Worm (Caenorhabditis elegans) whole organism, young adult: ENCODE data around the gene epg-3.

Source experiments
- B0019.2 ChIP-seq: fragments of 200-800 bp; sonication (Bioruptor generic); conservative IDR thresholded peaks from 2 replicates; pipeline ENCODE4 v1.3.6; 2022; ENCODE audit warnings: missing genetic modification reagents, missing genetic modification characterization, missing compliant biosample characterization
- B0261.1 ChIP-seq: sonication (generic microtip); optimal IDR thresholded peaks from 2 replicates; lab custom pipeline; 2016; ENCODE audit warnings: mild to moderate bottlenecking, missing genetic modification characterization, moderate library complexity, missing compliant biosample characterization
- C06A6.2 ChIP-seq: fragments of 200-800 bp; sonication (Bioruptor generic); conservative IDR thresholded peaks from 2 replicates; pipeline ENCODE4 v1.3.6; 2022; ENCODE audit warnings: missing genetic modification characterization, missing compliant biosample characterization
- D2030.7 ChIP-seq: fragments of 200-800 bp; sonication (Bioruptor generic); IDR thresholded peaks from 2 replicates; pipeline ENCODE4 v1.3.6; 2022; ENCODE audit warnings: missing genetic modification reagents, missing genetic modification characterization, missing compliant biosample characterization
- F23B12.7 ChIP-seq: sonication (generic microtip); optimal IDR thresholded peaks from 2 replicates; lab custom pipeline; 2017; ENCODE audit warnings: missing genetic modification characterization, mild to moderate bottlenecking, missing compliant biosample characterization, antibody characterized with exemption, moderate library complexity; ENCODE audit not compliant: insufficient read depth
- F37B4.10 ChIP-seq: fragments of 200-800 bp; sonication (Bioruptor generic); IDR thresholded peaks from 2 replicates; pipeline ENCODE4 v1.3.6; 2022; ENCODE audit warnings: missing genetic modification characterization, missing compliant biosample characterization
- F55B11.4 ChIP-seq: sonication (generic microtip); optimal IDR thresholded peaks from 2 replicates; lab custom pipeline; 2016; ENCODE audit warnings: missing compliant biosample characterization, missing genetic modification characterization, borderline replicate concordance; ENCODE audit not compliant: insufficient read depth
- F57A8.1 ChIP-seq: fragments of 200-800 bp; sonication (Bioruptor generic); optimal IDR thresholded peaks from 2 replicates; lab custom pipeline; 2018; ENCODE audit warnings: mild to moderate bottlenecking, missing genetic modification characterization, moderate library complexity, missing compliant biosample characterization
- T26A5.8 ChIP-seq: sonication (generic microtip); optimal IDR thresholded peaks from 2 replicates; lab custom pipeline; 2016; ENCODE audit warnings: missing genetic modification characterization, missing compliant biosample characterization
- Y53G8AR.9 ChIP-seq: fragments of 200-800 bp; sonication (Bioruptor generic); conservative IDR thresholded peaks from 2 replicates; pipeline ENCODE4 v1.3.6; 2022; ENCODE audit warnings: missing genetic modification reagents, missing genetic modification characterization, missing compliant biosample characterization
- Y56A3A.18 ChIP-seq: fragments of 200-800 bp; sonication (Bioruptor generic); IDR thresholded peaks from 2 replicates; pipeline ENCODE4 v1.3.6; 2022; ENCODE audit warnings: missing genetic modification reagents, missing genetic modification characterization, missing compliant biosample characterization
- Y95B8A.8 ChIP-seq: fragments of 200-800 bp; sonication (Bioruptor generic); IDR thresholded peaks from 2 replicates; pipeline ENCODE4 v1.3.6; 2022; ENCODE audit warnings: missing genetic modification reagents, missing genetic modification characterization, missing compliant biosample characterization
- ama-1 ChIP-seq, 3 experiments: fragments of 150-350 bp in 1 of 3; sonication (generic microtip) in 2 of 3; optimal IDR thresholded peaks; 2 replicates each; lab custom pipeline; 2014 to 2018; ENCODE audit warnings: missing biosample characterization in 2 of 3, missing genetic modification characterization in 2 of 3, missing genetic modification reagents in 2 of 3
- attf-5 ChIP-seq: fragments of 200-800 bp; sonication (Bioruptor generic); optimal IDR thresholded peaks from 2 replicates; lab custom pipeline; 2018; ENCODE audit warnings: mild to moderate bottlenecking, missing genetic modification characterization, missing compliant biosample characterization
- attf-6 ChIP-seq: fragments of 200-800 bp; sonication (Bioruptor generic); IDR thresholded peaks from 2 replicates; pipeline ENCODE4 v1.3.6; 2022; ENCODE audit warnings: missing genetic modification reagents, missing genetic modification characterization, missing compliant biosample characterization
- bed-2 ChIP-seq: fragments of 200-800 bp; sonication (Bioruptor generic); IDR thresholded peaks from 2 replicates; pipeline ENCODE4 v1.3.6; 2022; ENCODE audit warnings: missing genetic modification reagents, missing genetic modification characterization, missing compliant biosample characterization
- cebp-1 ChIP-seq, 2 experiments: fragments of 200-800 bp in 1 of 2; sonication (Bioruptor generic) in 1 of 2; sonication (generic microtip) in 1 of 2; IDR thresholded peaks in 1 of 2; optimal IDR thresholded peaks in 1 of 2; 2 replicates each; pipeline versions ENCODE4 v1.3.6 to Lab custom; 2017 to 2022; ENCODE audit warnings: missing compliant biosample characterization in 2 of 2, missing genetic modification characterization in 2 of 2, mild to moderate bottlenecking in 1 of 2, missing genetic modification reagents in 1 of 2, moderate library complexity in 1 of 2
- cebp-2 ChIP-seq: fragments of 200-800 bp; sonication (Bioruptor generic); IDR thresholded peaks from 2 replicates; pipeline ENCODE4 v1.3.6; 2022; ENCODE audit warnings: missing genetic modification characterization, missing compliant biosample characterization
- ceh-40 ChIP-seq: fragments of 200-800 bp; sonication (Bioruptor generic); IDR thresholded peaks from 2 replicates; pipeline ENCODE4 v1.3.6; 2022; ENCODE audit warnings: missing genetic modification characterization, missing compliant biosample characterization
- ceh-91 ChIP-seq: fragments of 200-800 bp; sonication (Bioruptor generic); IDR thresholded peaks from 2 replicates; pipeline ENCODE4 v1.3.6; 2022; ENCODE audit warnings: missing genetic modification reagents, missing genetic modification characterization, missing compliant biosample characterization
- chd-7 ChIP-seq: sonication (generic microtip); optimal IDR thresholded peaks from 2 replicates; lab custom pipeline; 2016; ENCODE audit warnings: mild to moderate bottlenecking, missing genetic modification characterization, moderate library complexity, missing compliant biosample characterization
- dpff-1 ChIP-seq: sonication (generic microtip); optimal IDR thresholded peaks from 2 replicates; lab custom pipeline; 2017; ENCODE audit warnings: mild to moderate bottlenecking, missing genetic modification characterization, missing compliant biosample characterization
- dpl-1 ChIP-seq: fragments of 150-350 bp; optimal IDR thresholded peaks from 2 replicates; lab custom pipeline; 2014; ENCODE audit warnings: missing biosample characterization, missing genetic modification reagents, missing genetic modification characterization
- egl-44 ChIP-seq: fragments of 200-800 bp; sonication (Bioruptor generic); IDR thresholded peaks from 2 replicates; pipeline ENCODE4 v1.3.6; 2022; ENCODE audit warnings: missing genetic modification reagents, missing genetic modification characterization, missing compliant biosample characterization
- ets-4 ChIP-seq: fragments of 200-800 bp; sonication (Bioruptor generic); optimal IDR thresholded peaks from 2 replicates; lab custom pipeline; 2018; ENCODE audit warnings: mild to moderate bottlenecking, missing genetic modification characterization, missing compliant biosample characterization
- hlh-12 ChIP-seq: sonication (generic microtip); optimal IDR thresholded peaks from 2 replicates; lab custom pipeline; 2016; ENCODE audit warnings: missing genetic modification characterization, missing compliant biosample characterization
- hlh-26 ChIP-seq: fragments of 200-800 bp; sonication (Bioruptor generic); conservative IDR thresholded peaks from 2 replicates; pipeline ENCODE4 v1.3.6; 2022; ENCODE audit warnings: missing genetic modification reagents, missing genetic modification characterization, missing compliant biosample characterization
- lag-1 ChIP-seq: fragments of 200-800 bp; sonication (Bioruptor generic); IDR thresholded peaks from 2 replicates; pipeline ENCODE4 v1.3.6; 2022; ENCODE audit warnings: missing genetic modification reagents, missing genetic modification characterization, missing compliant biosample characterization
- lin-26 ChIP-seq: fragments of 200-800 bp; sonication (Bioruptor generic); IDR thresholded peaks from 2 replicates; pipeline ENCODE4 v1.3.6; 2022; ENCODE audit warnings: missing genetic modification reagents, missing genetic modification characterization, missing compliant biosample characterization
- lin-54 ChIP-seq: fragments of 200-800 bp; sonication (Bioruptor generic); optimal IDR thresholded peaks from 2 replicates; lab custom pipeline; 2018; ENCODE audit warnings: mild to moderate bottlenecking, missing genetic modification characterization, missing compliant biosample characterization
- madf-3 ChIP-seq: fragments of 200-800 bp; sonication (Bioruptor generic); IDR thresholded peaks from 2 replicates; pipeline ENCODE4 v1.3.6; 2022; ENCODE audit warnings: missing genetic modification reagents, missing genetic modification characterization, missing compliant biosample characterization
- madf-8 ChIP-seq: fragments of 200-800 bp; sonication (Bioruptor generic); conservative IDR thresholded peaks from 2 replicates; pipeline ENCODE4 v1.3.6; 2022; ENCODE audit warnings: missing genetic modification reagents, missing genetic modification characterization, missing compliant biosample characterization
- nfya-1 ChIP-seq: sonication (generic microtip); optimal IDR thresholded peaks from 2 replicates; lab custom pipeline; 2017; ENCODE audit warnings: antibody characterized with exemption, missing compliant biosample characterization, missing genetic modification characterization, borderline replicate concordance; ENCODE audit not compliant: insufficient read depth
- nfyb-1 ChIP-seq: fragments of 200-800 bp; sonication (Bioruptor generic); IDR thresholded peaks from 2 replicates; pipeline ENCODE4 v1.3.6; 2022; ENCODE audit warnings: missing genetic modification reagents, missing genetic modification characterization, missing compliant biosample characterization
- nhr-120 ChIP-seq: fragments of 200-800 bp; sonication (Bioruptor generic); IDR thresholded peaks from 2 replicates; pipeline ENCODE4 v1.3.6; 2022; ENCODE audit warnings: missing genetic modification characterization, missing compliant biosample characterization
- pbrm-1 ChIP-seq: fragments of 200-800 bp; sonication (Bioruptor generic); IDR thresholded peaks from 2 replicates; pipeline ENCODE4 v1.3.6; 2022; ENCODE audit warnings: missing genetic modification reagents, missing genetic modification characterization, missing compliant biosample characterization
- repo-1 ChIP-seq: sonication (generic microtip); optimal IDR thresholded peaks from 2 replicates; lab custom pipeline; 2017; ENCODE audit warnings: mild to moderate bottlenecking, missing genetic modification characterization, missing compliant biosample characterization
- sdz-38 ChIP-seq: sonication (generic microtip); optimal IDR thresholded peaks from 2 replicates; lab custom pipeline; 2016; ENCODE audit warnings: missing genotype, missing genetic modification characterization, missing compliant biosample characterization
- sea-2 ChIP-seq: fragments of 200-800 bp; sonication (Bioruptor generic); IDR thresholded peaks from 2 replicates; pipeline ENCODE4 v1.3.6; 2022; ENCODE audit warnings: missing genetic modification characterization, missing compliant biosample characterization
- snpc-1.3 ChIP-seq: sonication (generic microtip); optimal IDR thresholded peaks from 2 replicates; lab custom pipeline; 2017; ENCODE audit warnings: missing genetic modification characterization, mild to moderate bottlenecking, missing compliant biosample characterization, antibody characterized with exemption, moderate library complexity, missing genotype, missing genetic modification reagents; ENCODE audit not compliant: insufficient read depth
- snpc-3.4 ChIP-seq: sonication (generic microtip); optimal IDR thresholded peaks from 2 replicates; lab custom pipeline; 2017; ENCODE audit warnings: missing genetic modification characterization, mild to moderate bottlenecking, missing compliant biosample characterization, antibody characterized with exemption, moderate library complexity, missing genotype, missing genetic modification reagents
- tbx-9 ChIP-seq: sonication (generic microtip); optimal IDR thresholded peaks from 2 replicates; lab custom pipeline; 2016; ENCODE audit warnings: borderline replicate concordance, missing genetic modification characterization, inconsistent platforms, missing compliant biosample characterization
- unc-130 ChIP-seq: sonication (generic microtip); optimal IDR thresholded peaks from 2 replicates; lab custom pipeline; 2016; ENCODE audit warnings: missing genetic modification reagents, missing genetic modification characterization, missing compliant biosample characterization
- unc-62 ChIP-seq: fragments of 150-350 bp; optimal IDR thresholded peaks from 2 replicates; lab custom pipeline; 2014; ENCODE audit warnings: missing biosample characterization, missing genetic modification reagents, missing genetic modification characterization
- ztf-26 ChIP-seq: sonication (generic microtip); optimal IDR thresholded peaks from 2 replicates; lab custom pipeline; 2017; ENCODE audit warnings: missing genetic modification characterization, missing compliant biosample characterization
- ztf-28 ChIP-seq: fragments of 200-800 bp; sonication (Bioruptor generic); IDR thresholded peaks from 2 replicates; pipeline ENCODE4 v1.3.6; 2022; ENCODE audit warnings: missing genetic modification reagents, missing genetic modification characterization, missing compliant biosample characterization

Gene epg-3

DNA sequence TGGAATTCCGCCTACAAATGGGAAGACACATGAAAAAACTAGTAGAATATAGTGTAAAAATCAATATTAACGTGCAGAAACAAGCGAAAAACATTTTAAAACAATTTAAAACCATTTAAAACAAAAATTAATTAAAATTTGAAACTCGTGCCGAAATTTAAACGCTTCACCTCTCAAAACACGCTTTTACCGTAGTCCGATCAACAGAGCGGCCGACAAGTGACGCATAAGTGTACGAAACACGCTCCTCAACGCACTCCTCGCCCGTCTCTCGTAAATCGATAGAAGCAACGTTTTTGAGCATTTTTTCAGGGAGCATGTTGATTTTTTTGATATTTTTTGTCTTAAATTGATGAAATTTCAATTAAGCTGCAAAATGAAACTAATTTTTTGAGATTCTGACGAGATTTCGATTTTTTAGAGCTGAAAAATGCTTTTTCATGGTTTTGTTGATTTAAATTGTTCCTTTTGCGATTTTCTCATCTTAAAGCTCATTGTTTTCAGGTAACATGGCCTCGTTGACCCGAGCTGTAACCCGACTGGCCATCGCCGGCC is 29.5 kb upstream of the epg-3 start, which contains the start of gene cox-5A (continued):
- TF ChIP-seq repo-1 (tag; lab: Kevin White, UChicago): peak; percentile 99
- TF ChIP-seq madf-8 (GFP tag; lab: Robert Waterston, UW): peak; percentile 87
- 0 out of 2 replicates have a peak, but pooled peaks have one; percentile 69 for TF ChIP-seq ceh-40 (GFP tag; lab: Robert Waterston, UW)
- peak; percentile 97 for TF ChIP-seq madf-3 (GFP tag; lab: Robert Waterston, UW)
- TF ChIP-seq lag-1 (GFP tag; lab: Robert Waterston, UW): peak; percentile 76; the same call in 1 of the 2 replicates
- peak; percentile 99 for TF ChIP-seq attf-5 (GFP tag; lab: Kevin White, UChicago)
- TF ChIP-seq lin-26 (GFP tag; lab: Robert Waterston, UW): peak; percentile 72; the same call in 1 of the 2 replicates
- TF ChIP-seq unc-62: peak; percentile 68
- peak; percentile 90 for TF ChIP-seq ceh-91 (GFP tag; lab: Robert Waterston, UW)
- TF ChIP-seq T26A5.8 (tag; lab: Kevin White, UChicago): peak; percentile 71
- TF ChIP-seq snpc-3.4 (tag; lab: Kevin White, UChicago): peak; percentile 98
- TF ChIP-seq unc-130: peak; percentile 87
- peak; percentile 91 for TF ChIP-seq sea-2 (GFP tag; lab: Robert Waterston, UW)
- peak; percentile 98 for TF ChIP-seq chd-7 (tag; lab: Kevin White, UChicago)
- TF ChIP-seq cebp-2 (GFP tag; lab: Robert Waterston, UW): 0 out of 2 replicates have a peak, but pooled peaks have one; percentile 50
- peak; percentile 87 for TF ChIP-seq B0019.2 (GFP tag; lab: Robert Waterston, UW)
- peak; percentile 99 for TF ChIP-seq pbrm-1 (GFP tag; lab: Robert Waterston, UW)
- peak; percentile 98 for TF ChIP-seq ztf-26 (tag; lab: Kevin White, UChicago)
- TF ChIP-seq tbx-9: no peak
- peak; percentile 77 for TF ChIP-seq egl-44
- peak; percentile 0 for TF ChIP-seq ama-1 (optimal IDR thresholded peaks at IDR 0.05; lab: Kevin White, UChicago)
- TF ChIP-seq ama-1 (GFP tag; optimal IDR thresholded peaks at IDR 0.05; lab: Kevin White, UChicago): peak in 1 of 2 experiments; percentile 88
- TF ChIP-seq lin-54 (GFP tag; lab: Kevin White, UChicago): peak; percentile 100
- peak; percentile 100 for TF ChIP-seq Y53G8AR.9
- peak; percentile 97 for TF ChIP-seq snpc-1.3 (tag; lab: Kevin White, UChicago)
- TF ChIP-seq attf-6: peak; percentile 80
- TF ChIP-seq cebp-1 (GFP tag; IDR thresholded peaks at IDR 0.05; lab: Robert Waterston, UW): peak; percentile 75
- TF ChIP-seq cebp-1 (tag; optimal IDR thresholded peaks at IDR 0.05; lab: Kevin White, UChicago): peak; percentile 96
- peak; percentile 79 for TF ChIP-seq bed-2
- peak; percentile 26 for TF ChIP-seq B0261.1 (tag; lab: Kevin White, UChicago)
- no peak for TF ChIP-seq sdz-38 (tag; lab: Kevin White, UChicago)
- peak; percentile 99 for TF ChIP-seq nfyb-1 (GFP tag; lab: Robert Waterston, UW)
- TF ChIP-seq dpff-1 (tag; lab: Kevin White, UChicago): peak; percentile 92
- peak; percentile 88 for TF ChIP-seq ets-4
- no peak for TF ChIP-seq hlh-12
- peak; percentile 91; the same call in 1 of the 2 replicates for TF ChIP-seq F37B4.10 (GFP tag; lab: Robert Waterston, UW)
- TF ChIP-seq C06A6.2: peak; percentile 97
- peak; percentile 98 for TF ChIP-seq F23B12.7 (tag; lab: Kevin White, UChicago)
- TF ChIP-seq Y95B8A.8 (GFP tag; lab: Robert Waterston, UW): peak; percentile 98
- TF ChIP-seq D2030.7 (GFP tag; lab: Robert Waterston, UW): peak; percentile 94
- TF ChIP-seq nhr-120 (GFP tag; lab: Robert Waterston, UW): 0 out of 2 replicates have a peak, but pooled peaks have one; percentile 61
- no peak for TF ChIP-seq nfya-1 (tag; lab: Kevin White, UChicago)
- TF ChIP-seq F55B11.4: no peak
- peak; percentile 94 for TF ChIP-seq Y56A3A.18 (GFP tag; lab: Robert Waterston, UW)
- peak; percentile 99 for TF ChIP-seq dpl-1 (GFP tag; lab: Kevin White, UChicago)
- no peak for TF ChIP-seq hlh-26 (GFP tag; lab: Robert Waterston, UW)
- no peak for TF ChIP-seq F57A8.1
- peak; percentile 74 for TF ChIP-seq ztf-28 (GFP tag; lab: Robert Waterston, UW)
